ENCODE assay signal across 2 fruit fly cellular contexts in the genomic region with DNA sequence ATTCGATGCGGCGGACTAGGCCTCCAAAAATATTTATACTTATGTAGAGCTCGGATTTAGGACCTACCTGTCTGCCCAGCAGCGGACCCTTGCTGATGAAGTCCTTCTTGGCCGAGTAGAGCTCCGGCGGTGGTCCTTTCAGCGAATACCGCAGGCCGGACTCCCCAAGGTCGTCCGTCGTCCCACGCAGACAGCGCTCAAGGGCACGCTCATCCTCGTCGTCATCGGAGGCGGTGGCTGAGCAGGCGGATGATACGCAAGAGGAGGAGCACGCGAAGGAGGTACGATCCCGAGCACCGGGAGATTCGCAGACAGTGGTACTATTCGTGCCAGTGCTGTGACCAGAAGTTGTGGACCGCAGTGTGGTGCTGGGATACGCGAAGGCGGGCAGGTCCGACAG.
A peak's percentile ranks its signal among the peaks of the same experiment; 100 is the strongest.
TF ChIP-seq lines count a peak whose summit lies in the region.

No protein-coding gene starts in this region.

- TF ChIP-seq CTCF in whole organism, embryonic (GFP tag; optimal IDR thresholded peaks at IDR 0.05; lab: Kevin White, UChicago) = no peak

TF ChIP-seq in whole organism, embryonic, 481 proteins besides CTCF, POLR2A, EP300 and RAD21:
- TF ChIP-seq sens (GFP tag; lab: Kevin White, UChicago) = peak; percentile 51
- no peak for TF ChIP-seq CG17829 (tag; optimal IDR thresholded peaks at IDR 0.05; lab: Kevin White, UChicago)
- TF ChIP-seq trh (GFP tag; optimal IDR thresholded peaks at IDR 0.05; lab: Kevin White, UChicago) = no peak
- TF ChIP-seq en (GFP tag; optimal IDR thresholded peaks at IDR 0.05; lab: Kevin White, UChicago) = no peak
- TF ChIP-seq Hr51 (GFP tag; optimal IDR thresholded peaks at IDR 0.05; lab: Kevin White, UChicago) = no peak
- peak; percentile 56 for TF ChIP-seq Med (GFP tag; lab: Kevin White, UChicago)
- no peak for TF ChIP-seq dmrt11E (tag; optimal IDR thresholded peaks at IDR 0.05; lab: Kevin White, UChicago)
- TF ChIP-seq oc (tag; optimal IDR thresholded peaks at IDR 0.05; lab: Kevin White, UChicago) = no peak
- TF ChIP-seq CG6683 (GFP tag; optimal IDR thresholded peaks at IDR 0.05; lab: Kevin White, UChicago) = no peak
- no peak for TF ChIP-seq Sry-β (GFP tag; optimal IDR thresholded peaks at IDR 0.05; lab: Kevin White, UChicago)
- TF ChIP-seq lmd (GFP tag; IDR thresholded peaks at IDR 0.05; lab: Robert Waterston, UW) = no peak
- no peak for TF ChIP-seq abd-A (tag; optimal IDR thresholded peaks at IDR 0.05; lab: Kevin White, UChicago)
- TF ChIP-seq HLH4C (GFP tag; IDR thresholded peaks at IDR 0.05; lab: Robert Waterston, UW; ENCODE audit: partially characterized antibody) = no peak
- TF ChIP-seq ranshi (GFP tag; IDR thresholded peaks at IDR 0.05; lab: Robert Waterston, UW) = 0 out of 2 replicates have a peak, but pooled peaks have one; percentile 8
- no peak for TF ChIP-seq pita (GFP tag; optimal IDR thresholded peaks at IDR 0.05; lab: Kevin White, UChicago)
- TF ChIP-seq CG4820 (GFP tag; optimal IDR thresholded peaks at IDR 0.05; lab: Kevin White, UChicago) = no peak
- TF ChIP-seq CG14860 (GFP tag; IDR thresholded peaks at IDR 0.05; lab: Robert Waterston, UW; ENCODE audit: partially characterized antibody) = no peak
- no peak for TF ChIP-seq BtbVII (GFP tag; optimal IDR thresholded peaks at IDR 0.05; lab: Kevin White, UChicago)
- no peak for TF ChIP-seq CG6791 (GFP tag; IDR thresholded peaks at IDR 0.05; lab: Robert Waterston, UW; ENCODE audit: partially characterized antibody)
- no peak for TF ChIP-seq aop (GFP tag; IDR thresholded peaks at IDR 0.05; lab: Robert Waterston, UW)
- TF ChIP-seq Spps (tag; optimal IDR thresholded peaks at IDR 0.05; lab: Kevin White, UChicago) = no peak
- TF ChIP-seq inv (GFP tag; IDR thresholded peaks at IDR 0.05; lab: Robert Waterston, UW; ENCODE audit: partially characterized antibody) = no peak
- TF ChIP-seq bowl (GFP tag; IDR thresholded peaks at IDR 0.05; lab: Robert Waterston, UW) = no peak
- TF ChIP-seq CG10267 (tag; optimal IDR thresholded peaks at IDR 0.05; lab: Kevin White, UChicago) = no peak
- TF ChIP-seq CG8478 (optimal IDR thresholded peaks at IDR 0.05; lab: Kevin White, UChicago) = no peak
- TF ChIP-seq schlank (tag; optimal IDR thresholded peaks at IDR 0.05; lab: Kevin White, UChicago) = no peak
- TF ChIP-seq CG7928 (GFP tag; optimal IDR thresholded peaks at IDR 0.05; lab: Kevin White, UChicago) = no peak
- no peak for TF ChIP-seq CG10462 (GFP tag; optimal IDR thresholded peaks at IDR 0.05; lab: Kevin White, UChicago)
- TF ChIP-seq Vsx1 (GFP tag; optimal IDR thresholded peaks at IDR 0.05; lab: Kevin White, UChicago) = no peak
- TF ChIP-seq B-H1 (GFP tag; IDR thresholded peaks at IDR 0.05; lab: Robert Waterston, UW) = no peak
- no peak for TF ChIP-seq Hr39 (optimal IDR thresholded peaks at IDR 0.05; lab: Kevin White, UChicago)
- TF ChIP-seq Dbx (GFP tag; IDR thresholded peaks at IDR 0.05; lab: Robert Waterston, UW) = 0 out of 3 replicates have a peak, but pooled peaks have one; percentile 10

TF ChIP-seq in whole organism, prepupa, 60 proteins besides CTCF, POLR2A, EP300 and RAD21:
- no peak for TF ChIP-seq acj6 (GFP tag; optimal IDR thresholded peaks at IDR 0.05; lab: Kevin White, UChicago)
- TF ChIP-seq Ets21C (GFP tag; optimal IDR thresholded peaks at IDR 0.05; lab: Kevin White, UChicago) = no peak
- peak; percentile 69 for TF ChIP-seq svp (GFP tag; lab: Kevin White, UChicago)
